Fruit fly (Drosophila melanogaster): Measurements from ENCODE around the gene CG12689.

Gene CG12689

dm6 chrX:7562622-7563021 is 23.3 kb downstream of the CG12689 start:
- TF ChIP-seq sens (GFP tag), result peak; percentile 44
- no peak for TF ChIP-seq CG16779 (GFP tag; IDR thresholded peaks at IDR 0.05)
- peak; percentile 12; the same call in 1 of the 2 replicates for TF ChIP-seq Xrp1 (GFP tag; IDR thresholded peaks at IDR 0.05)
- no peak for TF ChIP-seq lab (GFP tag; optimal IDR thresholded peaks at IDR 0.05)
- TF ChIP-seq CG17328 (GFP tag; IDR thresholded peaks at IDR 0.05), result 0 out of 2 replicates have a peak, but pooled peaks have one; percentile 26

dm6 chrX:7560720-7561119 is 25.2 kb downstream of the CG12689 start:
- TF ChIP-seq Ptx1 (GFP tag; IDR thresholded peaks at IDR 0.05) (0 out of 2 replicates have a peak, but pooled peaks have one; percentile 10), sqz (GFP tag; optimal IDR thresholded peaks at IDR 0.05) (no peak), da (GFP tag; optimal IDR thresholded peaks at IDR 0.05) (no peak), CG12219 (GFP tag; optimal IDR thresholded peaks at IDR 0.05) (no peak), CG4282 (GFP tag; optimal IDR thresholded peaks at IDR 0.05) (no peak), sens (GFP tag) (peak; percentile 60), Doc2 (GFP tag; IDR thresholded peaks at IDR 0.05) (no peak), lola (GFP tag; optimal IDR thresholded peaks at IDR 0.05) (no peak), Ets65A (GFP tag) (peak; percentile 57)

dm6 chrX:7559913-7560312 is 26.0 kb downstream of the CG12689 start:
- TF ChIP-seq gce (GFP tag; IDR thresholded peaks at IDR 0.05) (no peak), Dip3 (GFP tag; optimal IDR thresholded peaks at IDR 0.05) (no peak), MBD-R2 (GFP tag; IDR thresholded peaks at IDR 0.05) (no peak), BEAF-32 (GFP tag; optimal IDR thresholded peaks at IDR 0.05) (no peak), sug (tag; optimal IDR thresholded peaks at IDR 0.05) (no peak), Oaz (GFP tag; IDR thresholded peaks at IDR 0.05) (no peak), Elba2 (GFP tag; optimal IDR thresholded peaks at IDR 0.05) (no peak), CG14710 (tag; optimal IDR thresholded peaks at IDR 0.05) (no peak), sens-2 (GFP tag; IDR thresholded peaks at IDR 0.05) (no peak), Oli (tag; optimal IDR thresholded peaks at IDR 0.05) (no peak), unc-4 (GFP tag; IDR thresholded peaks at IDR 0.05; ENCODE audit: partially characterized antibody) (no peak), slp2 (GFP tag; optimal IDR thresholded peaks at IDR 0.05) (no peak), Jarid2 (GFP tag; optimal IDR thresholded peaks at IDR 0.05) (no peak), CG4282 (GFP tag; optimal IDR thresholded peaks at IDR 0.05) (no peak), gsb (GFP tag; IDR thresholded peaks at IDR 0.05) (no peak), Xrp1 (GFP tag; IDR thresholded peaks at IDR 0.05) (no peak; the same call in 1 of the 2 replicates), wor (GFP tag; IDR thresholded peaks at IDR 0.05) (no peak), lola (GFP tag; optimal IDR thresholded peaks at IDR 0.05) (no peak), lilli (GFP tag; optimal IDR thresholded peaks at IDR 0.05) (no peak), wdn (GFP tag; IDR thresholded peaks at IDR 0.05) (no peak), tx (GFP tag; optimal IDR thresholded peaks at IDR 0.05) (no peak), dmrt11E (tag; optimal IDR thresholded peaks at IDR 0.05) (no peak), oc (tag; optimal IDR thresholded peaks at IDR 0.05) (no peak), jigr1 (GFP tag; IDR thresholded peaks at IDR 0.05) (no peak), hbn (GFP tag; IDR thresholded peaks at IDR 0.05; ENCODE audit: partially characterized antibody) (no peak), CG3838 (GFP tag; optimal IDR thresholded peaks at IDR 0.05) (no peak), row (GFP tag; IDR thresholded peaks at IDR 0.05) (0 out of 3 replicates have a peak, but pooled peaks have one; percentile 17), CG31224 (GFP tag; IDR thresholded peaks at IDR 0.05) (no peak), Dll (GFP tag; IDR thresholded peaks at IDR 0.05; ENCODE audit: partially characterized antibody) (no peak), CG1602 (GFP tag; optimal IDR thresholded peaks at IDR 0.05) (no peak), B-H1 (GFP tag; IDR thresholded peaks at IDR 0.05) (no peak), CG1832 (GFP tag; optimal IDR thresholded peaks at IDR 0.05) (no peak), CG11504 (tag; optimal IDR thresholded peaks at IDR 0.05) (peak; percentile 23), prd (optimal IDR thresholded peaks at IDR 0.05) (no peak), prd (GFP tag; IDR thresholded peaks at IDR 0.05) (peak; percentile 21; the same call in 1 of the 3 replicates), CG2116 (GFP tag; optimal IDR thresholded peaks at IDR 0.05) (no peak), CG13424 (tag; optimal IDR thresholded peaks at IDR 0.05) (no peak), Pdp1 (GFP tag; optimal IDR thresholded peaks at IDR 0.05) (peak in 1 of 2 experiments; percentile 67)
